Fruit fly (Drosophila melanogaster): ENCODE data around the gene ntc.
A peak's percentile ranks its signal among the peaks of the same experiment; 100 is the strongest.

The ntc gene

DNA sequence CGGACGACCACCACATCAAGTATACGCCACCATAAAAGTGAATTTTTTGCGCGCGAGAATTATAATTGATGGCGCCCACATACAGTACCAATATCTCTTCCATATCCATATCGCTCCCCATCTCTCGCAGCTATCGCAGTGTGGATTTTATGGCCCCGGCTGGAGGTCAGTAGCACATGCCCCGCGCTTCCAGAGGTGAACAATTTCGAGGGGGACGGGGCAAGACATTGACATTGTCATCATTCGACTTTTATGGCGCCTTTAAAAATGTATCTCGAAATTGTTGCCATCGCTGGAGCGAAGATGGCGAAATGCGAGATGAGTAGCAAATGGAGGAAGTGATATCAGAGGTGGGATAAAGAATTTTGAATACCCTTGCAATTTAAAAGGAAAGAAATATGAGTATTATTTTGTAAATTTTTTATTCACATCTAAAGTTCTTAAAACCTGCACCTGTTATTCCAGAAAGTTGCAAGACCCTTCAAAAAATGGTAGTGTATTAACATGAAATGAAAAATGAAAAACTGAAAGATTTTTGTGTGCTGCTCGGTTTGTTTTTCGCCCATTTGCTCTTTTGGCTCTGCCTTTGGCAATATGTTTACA, 45.8 kb downstream of the ntc start:
- peak; percentile 28 for TF ChIP-seq ey (GFP tag; optimal IDR thresholded peaks at IDR 0.05)
- TF ChIP-seq Sp1 (GFP tag; optimal IDR thresholded peaks at IDR 0.05), result no peak

- TF ChIP-seq rgr (GFP tag; optimal IDR thresholded peaks at IDR 0.05) (no peak), Jra (GFP tag; optimal IDR thresholded peaks at IDR 0.05) (no peak), HLH106 (tag; optimal IDR thresholded peaks at IDR 0.05) (no peak), psq (GFP tag; optimal IDR thresholded peaks at IDR 0.05) (no peak), jim (GFP tag; optimal IDR thresholded peaks at IDR 0.05) (no peak), sage (GFP tag; optimal IDR thresholded peaks at IDR 0.05) (no peak), lola (GFP tag; optimal IDR thresholded peaks at IDR 0.05) (no peak), N (GFP tag; optimal IDR thresholded peaks at IDR 0.05) (no peak), Hr83 (GFP tag; optimal IDR thresholded peaks at IDR 0.05; ENCODE audit: poor library complexity, severe bottlenecking) (no peak), sv (GFP tag; optimal IDR thresholded peaks at IDR 0.05) (no peak), brk (GFP tag; optimal IDR thresholded peaks at IDR 0.05) (no peak), Abd-B (GFP tag; optimal IDR thresholded peaks at IDR 0.05) (no peak), Myc (optimal IDR thresholded peaks at IDR 0.05) (no peak), CG9705 (GFP tag; optimal IDR thresholded peaks at IDR 0.05) (no peak), Dif (GFP tag; optimal IDR thresholded peaks at IDR 0.05; ENCODE audit: partially characterized antibody) (no peak), Dfd (GFP tag; optimal IDR thresholded peaks at IDR 0.05) (no peak), Sp1 (GFP tag; optimal IDR thresholded peaks at IDR 0.05) (no peak), pan (optimal IDR thresholded peaks at IDR 0.05) (no peak), CrebA (GFP tag; optimal IDR thresholded peaks at IDR 0.05; ENCODE audit: borderline replicate concordance) (no peak), woc (GFP tag; optimal IDR thresholded peaks at IDR 0.05) (no peak)
Measured at dm6 chr3L:3758603-3759002, 47.7 kb downstream of the ntc start.

dm6 chr3L:3755713-3756112, 50.5 kb downstream of the ntc start:
- TF ChIP-seq Jra (GFP tag; optimal IDR thresholded peaks at IDR 0.05), result no peak
- TF ChIP-seq CG9705 (GFP tag; optimal IDR thresholded peaks at IDR 0.05), result no peak
- no peak for TF ChIP-seq ey (GFP tag; optimal IDR thresholded peaks at IDR 0.05)
- no peak for TF ChIP-seq h (GFP tag; optimal IDR thresholded peaks at IDR 0.05)
- no peak for TF ChIP-seq dl (GFP tag; optimal IDR thresholded peaks at IDR 0.05; ENCODE audit: insufficient read depth in 1 of 2, partially characterized antibody in 2 of 2)

DNA sequence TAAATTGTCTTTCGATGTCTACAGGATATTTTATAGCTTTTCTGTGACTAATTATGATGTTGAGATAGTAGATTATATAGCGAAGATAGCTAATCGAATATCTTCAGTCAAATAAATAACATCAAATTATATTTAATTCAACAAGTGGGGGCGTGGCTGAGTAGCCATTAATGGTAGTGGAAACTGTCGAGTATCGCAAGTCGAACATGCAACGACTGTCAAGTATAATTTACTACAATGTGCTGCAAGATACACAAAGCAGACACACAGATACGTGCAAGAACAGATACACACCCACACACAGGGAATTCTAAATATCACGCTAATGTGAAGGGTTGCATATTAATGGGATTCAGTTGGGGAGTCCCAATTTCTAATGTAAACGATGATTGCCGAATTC, 51.2 kb downstream of the ntc start, which contains the start of gene ppk27:
TSS of gene ppk27 (minus strand) at position 101 of the 400 bp plus-strand sequence.
- TF ChIP-seq dmrt93B (GFP tag; optimal IDR thresholded peaks at IDR 0.05), result no peak
- no peak for TF ChIP-seq Dfd (GFP tag; optimal IDR thresholded peaks at IDR 0.05)
- no peak for TF ChIP-seq psq (GFP tag; optimal IDR thresholded peaks at IDR 0.05)
- no peak for TF ChIP-seq usp (GFP tag; optimal IDR thresholded peaks at IDR 0.05)

Measured in whole organism, wandering third instar larva.